Worm (Caenorhabditis elegans) whole organism, L4 larva: ENCODE data around the gene pix-1.

ENCODE experiments used
- D1046.2 ChIP-seq: fragments of 200-800 bp; sonication (Bioruptor generic); IDR thresholded peaks from 2 replicates; pipeline ENCODE4 v1.3.6; 2022; ENCODE audit warnings: missing genetic modification characterization, missing compliant biosample characterization
- F49E8.2 ChIP-seq: sonication (generic microtip); optimal IDR thresholded peaks from 2 replicates; lab custom pipeline; 2016; ENCODE audit warnings: missing compliant biosample characterization, mild to moderate bottlenecking, missing genetic modification characterization, borderline replicate concordance
- Y48G9A.11 ChIP-seq: fragments of 200-800 bp; sonication (Bioruptor generic); IDR thresholded peaks from 2 replicates; pipeline ENCODE4 v1.3.6; 2022; ENCODE audit warnings: missing genetic modification reagents, missing genetic modification characterization, missing compliant biosample characterization
- Y5F2A.4 ChIP-seq: fragments of 200-800 bp; sonication (Bioruptor generic); optimal IDR thresholded peaks from 2 replicates; lab custom pipeline; 2018; ENCODE audit warnings: mild to moderate bottlenecking, missing genetic modification characterization, missing compliant biosample characterization
- aly-2 ChIP-seq: sonication (generic microtip); optimal IDR thresholded peaks from 2 replicates; lab custom pipeline; 2018; ENCODE audit warnings: missing biosample characterization, missing genetic modification characterization
- ama-1 ChIP-seq: fragments of 150-350 bp; optimal IDR thresholded peaks from 2 replicates; lab custom pipeline; 2014; ENCODE audit warnings: inconsistent platforms, mixed read lengths
- ceh-28 ChIP-seq: fragments of 150-350 bp; optimal IDR thresholded peaks from 2 replicates; lab custom pipeline; 2014; ENCODE audit warnings: missing biosample characterization, missing genetic modification reagents, missing genetic modification characterization
- ceh-32 ChIP-seq: sonication (generic microtip); optimal IDR thresholded peaks from 2 replicates; lab custom pipeline; 2016; ENCODE audit warnings: mild to moderate bottlenecking, missing genetic modification characterization, missing compliant biosample characterization; ENCODE audit not compliant: poor library complexity
- ceh-44 ChIP-seq: fragments of 200-800 bp; sonication (Bioruptor generic); IDR thresholded peaks from 2 replicates; pipeline ENCODE4 v1.3.6; 2022; ENCODE audit warnings: missing genetic modification reagents, missing genetic modification characterization, missing compliant biosample characterization
- ceh-62 ChIP-seq: sonication (generic microtip); optimal IDR thresholded peaks from 2 replicates; lab custom pipeline; 2017; ENCODE audit warnings: missing biosample characterization, missing genetic modification characterization
- ces-1 ChIP-seq: fragments of 150-350 bp; sonication (generic microtip); optimal IDR thresholded peaks from 4 replicates; lab custom pipeline; 2014; ENCODE audit warnings: missing biosample characterization, missing genetic modification reagents, missing genetic modification characterization
- daf-16 ChIP-seq, 3 experiments: sonication (generic microtip); optimal IDR thresholded peaks; 2 replicates each; lab custom pipeline; 2016 to 2017; ENCODE audit warnings: missing genetic modification characterization in 3 of 3, missing genetic modification reagents in 3 of 3, mild to moderate bottlenecking in 2 of 3, missing compliant biosample characterization in 2 of 3, missing biosample characterization in 1 of 3, moderate library complexity in 1 of 3
- dmd-6 ChIP-seq: fragments of 200-800 bp; sonication (Bioruptor generic); IDR thresholded peaks from 2 replicates; pipeline ENCODE4 v1.3.6; 2022; ENCODE audit warnings: missing genetic modification reagents, missing genetic modification characterization, missing compliant biosample characterization
- dmd-8 ChIP-seq: fragments of 200-800 bp; sonication (Bioruptor generic); IDR thresholded peaks from 2 replicates; pipeline ENCODE4 v1.3.6; 2022; ENCODE audit warnings: missing genetic modification characterization, missing compliant biosample characterization
- dmd-9 ChIP-seq: fragments of 200-800 bp; sonication (Bioruptor generic); IDR thresholded peaks from 2 replicates; pipeline ENCODE4 v1.3.6; 2022; ENCODE audit warnings: missing genetic modification reagents, missing genetic modification characterization, missing compliant biosample characterization
- duxl-1 ChIP-seq: sonication (generic microtip); optimal IDR thresholded peaks from 2 replicates; lab custom pipeline; 2016; ENCODE audit warnings: mild to moderate bottlenecking, missing genetic modification characterization, moderate library complexity, missing compliant biosample characterization; ENCODE audit not compliant: poor library complexity
- egl-27 ChIP-seq: sonication (generic microtip); optimal IDR thresholded peaks from 3 replicates; lab custom pipeline; 2017; ENCODE audit warnings: missing biosample characterization, missing genetic modification reagents, missing genetic modification characterization
- fkh-10 ChIP-seq: fragments of 150-350 bp; optimal IDR thresholded peaks from 2 replicates; lab custom pipeline; 2014; ENCODE audit warnings: missing biosample characterization, missing genetic modification reagents, missing genetic modification characterization
- fos-1 ChIP-seq: fragments of 150-350 bp; optimal IDR thresholded peaks from 2 replicates; lab custom pipeline; 2014; ENCODE audit warnings: missing biosample characterization, missing genetic modification characterization
- hif-1 ChIP-seq, 2 experiments: sonication (generic microtip); optimal IDR thresholded peaks; 2 replicates each; lab custom pipeline; 2016 to 2017; ENCODE audit warnings: missing compliant biosample characterization in 2 of 2, missing genetic modification characterization in 2 of 2, missing genetic modification reagents in 2 of 2, missing genotype in 2 of 2, mild to moderate bottlenecking in 1 of 2
- hlh-11 ChIP-seq: fragments of 200-800 bp; sonication (Bioruptor generic); optimal IDR thresholded peaks from 2 replicates; lab custom pipeline; 2018; ENCODE audit warnings: mild to moderate bottlenecking, missing genetic modification characterization, missing compliant biosample characterization
- jun-1 ChIP-seq: fragments of 150-350 bp; optimal IDR thresholded peaks from 2 replicates; lab custom pipeline; 2014; ENCODE audit warnings: missing biosample characterization, missing genetic modification reagents, missing genetic modification characterization
- lin-1 ChIP-seq: fragments of 200-800 bp; sonication (Bioruptor generic); IDR thresholded peaks from 2 replicates; pipeline ENCODE4 v1.3.6; 2022; ENCODE audit warnings: missing genetic modification reagents, missing genetic modification characterization, missing compliant biosample characterization
- lin-13 ChIP-seq: fragments of 150-350 bp; optimal IDR thresholded peaks from 2 replicates; lab custom pipeline; 2014; ENCODE audit warnings: missing biosample characterization, missing genetic modification reagents, missing genetic modification characterization
- lin-39 ChIP-seq: fragments of 150-350 bp; optimal IDR thresholded peaks from 2 replicates; lab custom pipeline; 2014; ENCODE audit warnings: missing biosample characterization, missing genetic modification reagents, missing genetic modification characterization
- lsy-2 ChIP-seq, 2 experiments: fragments of 150-350 bp in 1 of 2; sonication (generic microtip) in 1 of 2; optimal IDR thresholded peaks; 2 replicates each; lab custom pipeline; 2014 to 2017; ENCODE audit warnings: missing biosample characterization in 2 of 2, missing genetic modification characterization in 2 of 2
- madf-5 ChIP-seq, 2 experiments: fragments of 200-800 bp; sonication (Bioruptor generic); IDR thresholded peaks; 2 replicates each; pipeline ENCODE4 v1.3.6; 2022; ENCODE audit warnings: missing compliant biosample characterization in 2 of 2, missing genetic modification characterization in 2 of 2
- madf-9 ChIP-seq: fragments of 200-800 bp; sonication (Bioruptor generic); conservative IDR thresholded peaks from 2 replicates; pipeline ENCODE4 v1.3.6; 2022; ENCODE audit warnings: missing genetic modification reagents, missing genetic modification characterization, missing compliant biosample characterization
- mdl-1 ChIP-seq, 2 experiments: fragments of 150-350 bp in 1 of 2; sonication (generic microtip) in 1 of 2; optimal IDR thresholded peaks; 2 replicates each; lab custom pipeline; 2014 to 2017; ENCODE audit warnings: missing biosample characterization in 2 of 2, missing genetic modification characterization in 2 of 2
- mep-1 ChIP-seq: fragments of 150-350 bp; sonication (generic microtip); optimal IDR thresholded peaks from 3 replicates; lab custom pipeline; 2014; ENCODE audit warnings: missing biosample characterization, missing genetic modification characterization
- mxl-3 ChIP-seq: fragments of 200-800 bp; sonication (Bioruptor generic); optimal IDR thresholded peaks from 2 replicates; lab custom pipeline; 2018; ENCODE audit warnings: mild to moderate bottlenecking, missing genetic modification characterization, missing compliant biosample characterization
- nhr-10 ChIP-seq: fragments of 150-350 bp; optimal IDR thresholded peaks from 2 replicates; lab custom pipeline; 2014; ENCODE audit warnings: missing biosample characterization, missing genetic modification characterization
- nhr-102 ChIP-seq: sonication (generic microtip); optimal IDR thresholded peaks from 2 replicates; lab custom pipeline; 2016; ENCODE audit warnings: mild to moderate bottlenecking, missing genetic modification characterization, moderate library complexity, missing compliant biosample characterization
- nhr-111 ChIP-seq: fragments of 200-800 bp; sonication (Bioruptor generic); optimal IDR thresholded peaks from 2 replicates; lab custom pipeline; 2018; ENCODE audit warnings: mild to moderate bottlenecking, missing genetic modification characterization, missing compliant biosample characterization
- nhr-237 ChIP-seq: sonication (generic microtip); optimal IDR thresholded peaks from 2 replicates; lab custom pipeline; 2017; ENCODE audit warnings: missing biosample characterization, missing genetic modification characterization
- nhr-28 ChIP-seq: fragments of 150-350 bp; optimal IDR thresholded peaks from 2 replicates; lab custom pipeline; 2014; ENCODE audit warnings: missing biosample characterization, missing genetic modification characterization
- nhr-6 ChIP-seq: fragments of 150-350 bp; optimal IDR thresholded peaks from 2 replicates; lab custom pipeline; 2014; ENCODE audit warnings: missing biosample characterization, missing genetic modification characterization
- pha-4 ChIP-seq, 2 experiments: fragments of 150-350 bp in 1 of 2; fragments of 200-800 bp in 1 of 2; sonication (Bioruptor generic) in 1 of 2; IDR thresholded peaks in 1 of 2; optimal IDR thresholded peaks in 1 of 2; 2 replicates each; pipeline versions ENCODE4 v1.3.6 to Lab custom; 2014 to 2022; ENCODE audit warnings: missing genetic modification characterization in 2 of 2, missing genetic modification reagents in 2 of 2, missing biosample characterization in 1 of 2, missing compliant biosample characterization in 1 of 2
- php-3 ChIP-seq: fragments of 200-800 bp; sonication (Bioruptor generic); IDR thresholded peaks from 2 replicates; pipeline ENCODE4 v1.3.6; 2022; ENCODE audit warnings: missing genetic modification reagents, missing genetic modification characterization, missing compliant biosample characterization
- pqm-1 ChIP-seq: sonication (generic microtip); optimal IDR thresholded peaks from 2 replicates; lab custom pipeline; 2017; ENCODE audit warnings: missing biosample characterization, missing genetic modification characterization
- sdz-12 ChIP-seq: fragments of 200-800 bp; sonication (Bioruptor generic); optimal IDR thresholded peaks from 2 replicates; lab custom pipeline; 2018; ENCODE audit warnings: mild to moderate bottlenecking, missing genetic modification characterization, missing compliant biosample characterization
- spr-1 ChIP-seq: sonication (generic microtip); optimal IDR thresholded peaks from 2 replicates; lab custom pipeline; 2016; ENCODE audit warnings: mild to moderate bottlenecking, missing genetic modification characterization, missing compliant biosample characterization
- tra-1 ChIP-seq: fragments of 200-800 bp; sonication (Bioruptor generic); IDR thresholded peaks from 2 replicates; pipeline ENCODE4 v1.3.6; 2022; ENCODE audit warnings: missing genetic modification reagents, missing genetic modification characterization, missing compliant biosample characterization
- unc-130 ChIP-seq: sonication (generic microtip); optimal IDR thresholded peaks from 2 replicates; lab custom pipeline; 2016; ENCODE audit warnings: missing genetic modification reagents, missing genetic modification characterization, missing compliant biosample characterization
- unc-62 ChIP-seq, 3 experiments: fragments of 150-350 bp in 1 of 3; sonication (generic microtip); optimal IDR thresholded peaks in 2 of 3; peaks in 1 of 3; 1 replicate in 1 of 3; 2 replicates in 2 of 3; lab custom pipeline; 2014 to 2017; ENCODE audit warnings: missing biosample characterization in 3 of 3, missing genetic modification characterization in 3 of 3, missing genetic modification reagents in 3 of 3, missing genotype in 1 of 3
- vab-7 ChIP-seq: fragments of 200-800 bp; sonication (Bioruptor generic); IDR thresholded peaks from 2 replicates; pipeline ENCODE4 v1.3.6; 2022; ENCODE audit warnings: missing genetic modification reagents, missing genetic modification characterization, missing compliant biosample characterization
- zfp-2 ChIP-seq: sonication (generic microtip); optimal IDR thresholded peaks from 2 replicates; lab custom pipeline; 2016; ENCODE audit warnings: mild to moderate bottlenecking, missing genetic modification characterization, missing compliant biosample characterization
- zfp-3 ChIP-seq: fragments of 200-800 bp; sonication (Bioruptor generic); conservative IDR thresholded peaks from 2 replicates; pipeline ENCODE4 v1.3.6; 2022; ENCODE audit warnings: missing genetic modification reagents, missing genetic modification characterization, missing compliant biosample characterization
- ztf-11 ChIP-seq: fragments of 150-350 bp; optimal IDR thresholded peaks from 2 replicates; lab custom pipeline; 2014; ENCODE audit warnings: missing biosample characterization, missing genetic modification characterization
- ztf-7 ChIP-seq: fragments of 150-350 bp; optimal IDR thresholded peaks from 2 replicates; lab custom pipeline; 2014; ENCODE audit warnings: missing biosample characterization, missing genetic modification characterization

The pix-1 gene

ce11 chrX:13767282-13767681, 40.2 kb downstream of the pix-1 start (continued):
- TF ChIP-seq unc-130 (GFP tag; lab: Kevin White, UChicago) (no peak), ama-1 (lab: Kevin White, UChicago) (no peak), nhr-111 (GFP tag; lab: Kevin White, UChicago) (no peak), fkh-10 (no peak), lin-1 (GFP tag; lab: Robert Waterston, UW) (no peak), hif-1 (tag; optimal IDR thresholded peaks at IDR 0.05; lab: Kevin White, UChicago) (no peak), Y48G9A.11 (GFP tag; lab: Robert Waterston, UW) (no peak), spr-1 (no peak), nhr-28 (tag; lab: Kevin White, UChicago) (peak; percentile 47), tra-1 (GFP tag; lab: Robert Waterston, UW) (0 out of 2 replicates have a peak, but pooled peaks have one; percentile 70), lin-13 (GFP tag; lab: Kevin White, UChicago) (no peak), nhr-6 (tag; lab: Kevin White, UChicago) (no peak), ces-1 (no peak), ceh-32 (tag; lab: Kevin White, UChicago) (no peak), duxl-1 (tag; lab: Kevin White, UChicago) (no peak), mdl-1 (tag; optimal IDR thresholded peaks at IDR 0.05; lab: Kevin White, UChicago) (peak in 1 of 2 experiments; percentile 6), daf-16 (GFP tag; optimal IDR thresholded peaks at IDR 0.05; lab: Kevin White, UChicago) (no peak), daf-16 (tag; optimal IDR thresholded peaks at IDR 0.05; lab: Kevin White, UChicago) (peak; percentile 53), dmd-9 (GFP tag; lab: Robert Waterston, UW) (no peak), aly-2 (tag; lab: Kevin White, UChicago) (no peak), pqm-1 (tag; lab: Kevin White, UChicago) (peak; percentile 29), madf-9 (GFP tag; lab: Robert Waterston, UW) (no peak), dmd-6 (GFP tag; lab: Robert Waterston, UW) (peak; percentile 96), zfp-3 (GFP tag; lab: Robert Waterston, UW) (no peak), ztf-7 (tag; lab: Kevin White, UChicago) (no peak), madf-5 (GFP tag; IDR thresholded peaks at IDR 0.05; lab: Robert Waterston, UW) (no peak), mxl-3 (GFP tag; lab: Kevin White, UChicago) (no peak), ceh-62 (tag; lab: Kevin White, UChicago) (no peak), Y5F2A.4 (GFP tag; lab: Kevin White, UChicago) (no peak), ceh-28 (tag; lab: Kevin White, UChicago) (no peak), nhr-102 (tag; lab: Kevin White, UChicago) (no peak), zfp-2 (tag; lab: Kevin White, UChicago) (no peak), D1046.2 (GFP tag; lab: Robert Waterston, UW) (no peak), lin-39 (tag; lab: Kevin White, UChicago) (no peak), pha-4 (GFP tag; IDR thresholded peaks at IDR 0.05; lab: Robert Waterston, UW) (peak; percentile 36; the same call in 1 of the 2 replicates), pha-4 (tag; optimal IDR thresholded peaks at IDR 0.05; lab: Kevin White, UChicago) (no peak), ceh-44 (GFP tag; lab: Robert Waterston, UW) (no peak), mep-1 (tag; lab: Kevin White, UChicago) (no peak), F49E8.2 (tag; lab: Kevin White, UChicago) (no peak), nhr-10 (tag; lab: Kevin White, UChicago) (no peak), fos-1 (tag; lab: Kevin White, UChicago) (no peak), jun-1 (tag; lab: Kevin White, UChicago) (no peak), lsy-2 (tag; optimal IDR thresholded peaks at IDR 0.05; lab: Kevin White, UChicago) (no peak), egl-27 (tag; lab: Kevin White, UChicago) (no peak), hlh-11 (tag; lab: Kevin White, UChicago) (peak; percentile 46), unc-62 (GFP tag; optimal IDR thresholded peaks at IDR 0.05 in 1 of 2; lab: Kevin White, UChicago) (peak in 1 of 2 experiments; percentile 64), unc-62 (tag; optimal IDR thresholded peaks at IDR 0.05; lab: Kevin White, UChicago) (no peak), sdz-12 (GFP tag; lab: Kevin White, UChicago) (no peak), ztf-11 (tag; lab: Kevin White, UChicago) (no peak), nhr-237 (tag; lab: Kevin White, UChicago) (no peak), dmd-8 (GFP tag; lab: Robert Waterston, UW) (no peak), vab-7 (GFP tag; lab: Robert Waterston, UW) (no peak), php-3 (GFP tag; lab: Robert Waterston, UW) (0 out of 2 replicates have a peak, but pooled peaks have one; percentile 32)
